Fruit fly (Drosophila melanogaster): ENCODE results near the gene DIP-iota.
A peak's percentile ranks its signal among the peaks of the same experiment; 100 is the strongest.

Gene DIP-iota

dm6 chr2L:6601018-6601505 is 20.4 kb downstream of the DIP-iota start, which contains the start of gene Dpp10 (continued):
- no peak for TF ChIP-seq esn (GFP tag; optimal IDR thresholded peaks at IDR 0.05)
- peak; percentile 57 for TF ChIP-seq fd59A (GFP tag; optimal IDR thresholded peaks at IDR 0.05)
- TF ChIP-seq CG6163 (GFP tag; IDR thresholded peaks at IDR 0.05) = peak; percentile 90
- peak; percentile 17 for TF ChIP-seq CG9139 (GFP tag; optimal IDR thresholded peaks at IDR 0.05)
- TF ChIP-seq CG8632 (GFP tag; optimal IDR thresholded peaks at IDR 0.05) = peak; percentile 67
- TF ChIP-seq salr (GFP tag; optimal IDR thresholded peaks at IDR 0.05) = peak; percentile 48 to 61
- TF ChIP-seq fd85E (GFP tag; optimal IDR thresholded peaks at IDR 0.05) = no peak
- TF ChIP-seq lz (GFP tag; optimal IDR thresholded peaks at IDR 0.05) = peak; percentile 72
- TF ChIP-seq CG34406 (GFP tag; optimal IDR thresholded peaks at IDR 0.05) = peak; percentile 54
- TF ChIP-seq acj6 (GFP tag; optimal IDR thresholded peaks at IDR 0.05) = peak; percentile 57
- TF ChIP-seq Met (GFP tag; optimal IDR thresholded peaks at IDR 0.05) = peak; percentile 75
- TF ChIP-seq CG6792 (GFP tag; optimal IDR thresholded peaks at IDR 0.05) = peak; percentile 61
- peak; percentile 76 for TF ChIP-seq CG3919 (GFP tag; optimal IDR thresholded peaks at IDR 0.05)
- TF ChIP-seq OdsH (GFP tag; optimal IDR thresholded peaks at IDR 0.05) = peak; percentile 76

DNA sequence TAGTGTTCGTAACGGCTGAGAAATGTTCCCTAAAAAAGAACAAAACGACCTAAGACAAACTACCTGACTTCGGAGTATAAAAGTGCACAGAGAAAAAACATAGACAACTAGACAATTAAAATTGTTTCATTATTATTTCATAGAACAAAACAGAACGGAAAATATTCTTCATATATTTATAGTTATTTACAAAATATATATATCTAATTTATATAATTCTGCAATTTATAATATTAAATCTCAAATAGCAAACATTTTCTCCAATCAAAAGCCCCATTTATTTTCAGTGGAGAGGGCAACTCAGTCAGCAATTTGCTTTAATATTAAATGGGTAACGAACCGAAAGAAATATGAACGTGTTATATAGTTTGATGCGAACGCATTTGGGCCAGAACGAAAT is 26.5 kb downstream of the DIP-iota start:
- TF ChIP-seq Eip93F (GFP tag; optimal IDR thresholded peaks at IDR 0.05) = no peak
- TF ChIP-seq CG6854 (GFP tag; optimal IDR thresholded peaks at IDR 0.05) = no peak
- no peak for TF ChIP-seq Sox14 (GFP tag; optimal IDR thresholded peaks at IDR 0.05)
- no peak for TF ChIP-seq CG10669 (GFP tag; optimal IDR thresholded peaks at IDR 0.05)
- TF ChIP-seq Sox15 (GFP tag; optimal IDR thresholded peaks at IDR 0.05) = no peak
- TF ChIP-seq svp (GFP tag) = no peak

DNA sequence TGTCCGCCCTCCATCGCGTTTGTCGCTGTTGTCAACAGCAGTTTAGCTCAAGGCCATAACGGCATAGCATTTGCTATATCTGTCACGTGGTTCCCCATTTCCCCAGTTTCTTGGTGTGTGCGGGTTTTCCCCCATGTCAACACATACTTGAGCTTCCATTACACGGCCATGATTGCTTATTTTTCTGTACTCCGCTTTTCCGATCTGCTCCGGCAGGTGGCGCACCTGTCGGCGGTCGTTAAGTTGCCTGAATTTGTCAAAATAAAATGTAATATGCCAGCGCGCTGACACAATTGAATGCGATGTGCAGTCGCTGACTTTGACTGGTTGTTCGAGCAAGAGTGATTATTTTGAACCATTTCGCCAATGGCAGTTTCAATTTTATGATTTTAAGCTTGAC is 37.2 kb downstream of the DIP-iota start:
- TF ChIP-seq CG3919 (GFP tag; optimal IDR thresholded peaks at IDR 0.05) = no peak
- TF ChIP-seq Hr4 (GFP tag; optimal IDR thresholded peaks at IDR 0.05) = no peak
- no peak for TF ChIP-seq fd85E (GFP tag; optimal IDR thresholded peaks at IDR 0.05)
- TF ChIP-seq vri (GFP tag; optimal IDR thresholded peaks at IDR 0.05) = no peak
- TF ChIP-seq CG10669 (GFP tag; optimal IDR thresholded peaks at IDR 0.05) = no peak
- TF ChIP-seq spab (GFP tag; optimal IDR thresholded peaks at IDR 0.05) = no peak
- TF ChIP-seq topi (GFP tag; optimal IDR thresholded peaks at IDR 0.05) = no peak
- TF ChIP-seq pdm3 (GFP tag; optimal IDR thresholded peaks at IDR 0.05) = no peak
- TF ChIP-seq dac (GFP tag; optimal IDR thresholded peaks at IDR 0.05) = no peak
- no peak for TF ChIP-seq salr (GFP tag; optimal IDR thresholded peaks at IDR 0.05)

DNA sequence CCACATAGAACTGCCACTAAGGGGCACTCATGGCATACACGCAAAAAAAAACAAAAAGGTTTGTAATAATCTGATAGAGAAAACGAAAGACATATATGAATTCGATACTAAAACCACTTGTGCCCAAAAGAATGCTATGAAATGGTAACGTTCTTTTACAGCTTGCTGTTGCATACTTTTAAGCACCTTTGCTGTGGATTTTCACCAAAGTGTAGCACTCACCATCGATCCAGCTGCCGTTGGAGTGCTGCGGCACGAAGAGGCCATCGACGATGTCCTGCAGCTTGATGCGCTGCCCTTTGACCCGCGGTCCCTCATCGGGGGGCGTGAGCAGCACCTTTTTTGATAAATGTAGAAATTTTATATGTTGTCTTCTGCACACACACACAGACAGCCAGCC is 42.5 kb downstream of the DIP-iota start:
- TF ChIP-seq CG10669 (GFP tag; optimal IDR thresholded peaks at IDR 0.05) (no peak), svp (GFP tag) (peak; percentile 47)

All from whole organism, prepupa.